Worm (Caenorhabditis elegans) whole organism, L4 larva: ENCODE data around the gene ZK418.2.
A peak's percentile ranks its signal among the peaks of the same experiment; 100 is the strongest.

Experiments used
- F44E2.7 ChIP-seq: fragments of 200-800 bp; sonication (Bioruptor generic); IDR thresholded peaks from 2 replicates; pipeline ENCODE4 v2.1.2; 2022; ENCODE audit warnings: missing genetic modification characterization, missing compliant biosample characterization
- F49E8.2 ChIP-seq: sonication (generic microtip); optimal IDR thresholded peaks from 2 replicates; lab custom pipeline; 2016; ENCODE audit warnings: missing compliant biosample characterization, mild to moderate bottlenecking, missing genetic modification characterization, borderline replicate concordance
- Y75B8A.6 ChIP-seq: fragments of 200-800 bp; sonication (Bioruptor generic); IDR thresholded peaks from 2 replicates; pipeline ENCODE4 v1.3.6; 2022; ENCODE audit warnings: missing genetic modification reagents, missing genetic modification characterization, missing compliant biosample characterization
- aly-2 ChIP-seq: sonication (generic microtip); optimal IDR thresholded peaks from 2 replicates; lab custom pipeline; 2018; ENCODE audit warnings: missing biosample characterization, missing genetic modification characterization
- arid-1 ChIP-seq: fragments of 200-800 bp; sonication (Bioruptor generic); conservative IDR thresholded peaks from 2 replicates; pipeline ENCODE4 v1.3.6; 2022; ENCODE audit warnings: missing genetic modification reagents, missing genetic modification characterization, missing compliant biosample characterization
- ceh-62 ChIP-seq: sonication (generic microtip); optimal IDR thresholded peaks from 2 replicates; lab custom pipeline; 2017; ENCODE audit warnings: missing biosample characterization, missing genetic modification characterization
- cey-2 ChIP-seq: sonication (generic microtip); optimal IDR thresholded peaks from 3 replicates; lab custom pipeline; 2017; ENCODE audit warnings: missing genetic modification characterization, mild to moderate bottlenecking, missing compliant biosample characterization, antibody characterized with exemption, borderline replicate concordance; ENCODE audit not compliant: insufficient read depth
- daf-16 ChIP-seq, 3 experiments: sonication (generic microtip); optimal IDR thresholded peaks; 2 replicates each; lab custom pipeline; 2016 to 2017; ENCODE audit warnings: missing genetic modification characterization in 3 of 3, missing genetic modification reagents in 3 of 3, mild to moderate bottlenecking in 2 of 3, missing compliant biosample characterization in 2 of 3, missing biosample characterization in 1 of 3, moderate library complexity in 1 of 3
- dmd-6 ChIP-seq: fragments of 200-800 bp; sonication (Bioruptor generic); IDR thresholded peaks from 2 replicates; pipeline ENCODE4 v1.3.6; 2022; ENCODE audit warnings: missing genetic modification reagents, missing genetic modification characterization, missing compliant biosample characterization
- dpl-1 ChIP-seq: fragments of 150-350 bp; optimal IDR thresholded peaks from 2 replicates; lab custom pipeline; 2014; ENCODE audit warnings: missing biosample characterization, missing genetic modification reagents, missing genetic modification characterization
- duxl-1 ChIP-seq: sonication (generic microtip); optimal IDR thresholded peaks from 2 replicates; lab custom pipeline; 2016; ENCODE audit warnings: mild to moderate bottlenecking, missing genetic modification characterization, moderate library complexity, missing compliant biosample characterization; ENCODE audit not compliant: poor library complexity
- hlh-11 ChIP-seq: fragments of 200-800 bp; sonication (Bioruptor generic); optimal IDR thresholded peaks from 2 replicates; lab custom pipeline; 2018; ENCODE audit warnings: mild to moderate bottlenecking, missing genetic modification characterization, missing compliant biosample characterization
- hlh-30 ChIP-seq: sonication (generic microtip); optimal IDR thresholded peaks from 2 replicates; lab custom pipeline; 2017; ENCODE audit warnings: antibody characterized with exemption, mild to moderate bottlenecking, missing genetic modification characterization, missing compliant biosample characterization; ENCODE audit not compliant: insufficient read depth
- lim-7 ChIP-seq: fragments of 200-800 bp; sonication (Bioruptor generic); IDR thresholded peaks from 2 replicates; pipeline ENCODE4 v1.3.6; 2022; ENCODE audit warnings: missing genetic modification characterization, missing compliant biosample characterization
- lin-1 ChIP-seq: fragments of 200-800 bp; sonication (Bioruptor generic); IDR thresholded peaks from 2 replicates; pipeline ENCODE4 v1.3.6; 2022; ENCODE audit warnings: missing genetic modification reagents, missing genetic modification characterization, missing compliant biosample characterization
- lin-13 ChIP-seq: fragments of 150-350 bp; optimal IDR thresholded peaks from 2 replicates; lab custom pipeline; 2014; ENCODE audit warnings: missing biosample characterization, missing genetic modification reagents, missing genetic modification characterization
- lin-29 ChIP-seq: fragments of 200-800 bp; sonication (Bioruptor generic); IDR thresholded peaks from 2 replicates; pipeline ENCODE4 v1.3.6; 2022; ENCODE audit warnings: missing genetic modification reagents, missing genetic modification characterization, missing compliant biosample characterization
- lin-38 ChIP-seq: fragments of 200-800 bp; sonication (Bioruptor generic); IDR thresholded peaks from 2 replicates; pipeline ENCODE4 v1.3.6; 2022; ENCODE audit warnings: missing genetic modification reagents, missing genetic modification characterization, missing compliant biosample characterization
- lsy-2 ChIP-seq, 2 experiments: fragments of 150-350 bp in 1 of 2; sonication (generic microtip) in 1 of 2; optimal IDR thresholded peaks; 2 replicates each; lab custom pipeline; 2014 to 2017; ENCODE audit warnings: missing biosample characterization in 2 of 2, missing genetic modification characterization in 2 of 2
- mdl-1 ChIP-seq, 2 experiments: fragments of 150-350 bp in 1 of 2; sonication (generic microtip) in 1 of 2; optimal IDR thresholded peaks; 2 replicates each; lab custom pipeline; 2014 to 2017; ENCODE audit warnings: missing biosample characterization in 2 of 2, missing genetic modification characterization in 2 of 2
- mdt-29 ChIP-seq: fragments of 200-800 bp; sonication (Bioruptor generic); IDR thresholded peaks from 2 replicates; pipeline ENCODE4 v1.3.6; 2022; ENCODE audit warnings: missing genetic modification reagents, missing genetic modification characterization, missing compliant biosample characterization
- mes-2 ChIP-seq: sonication (generic microtip); optimal IDR thresholded peaks from 2 replicates; lab custom pipeline; 2016; ENCODE audit warnings: missing genotype, mild to moderate bottlenecking, missing genetic modification characterization, missing compliant biosample characterization; ENCODE audit not compliant: poor library complexity, severe bottlenecking
- mxl-3 ChIP-seq: fragments of 200-800 bp; sonication (Bioruptor generic); optimal IDR thresholded peaks from 2 replicates; lab custom pipeline; 2018; ENCODE audit warnings: mild to moderate bottlenecking, missing genetic modification characterization, missing compliant biosample characterization
- nhr-28 ChIP-seq: fragments of 150-350 bp; optimal IDR thresholded peaks from 2 replicates; lab custom pipeline; 2014; ENCODE audit warnings: missing biosample characterization, missing genetic modification characterization
- nhr-6 ChIP-seq: fragments of 150-350 bp; optimal IDR thresholded peaks from 2 replicates; lab custom pipeline; 2014; ENCODE audit warnings: missing biosample characterization, missing genetic modification characterization
- nhr-76 ChIP-seq: fragments of 150-350 bp; optimal IDR thresholded peaks from 2 replicates; lab custom pipeline; 2014; ENCODE audit warnings: missing biosample characterization, missing genetic modification characterization
- nhr-77 ChIP-seq: fragments of 150-350 bp; optimal IDR thresholded peaks from 2 replicates; lab custom pipeline; 2014; ENCODE audit warnings: missing biosample characterization, missing genetic modification characterization
- pha-4 ChIP-seq, 2 experiments: fragments of 150-350 bp in 1 of 2; fragments of 200-800 bp in 1 of 2; sonication (Bioruptor generic) in 1 of 2; IDR thresholded peaks in 1 of 2; optimal IDR thresholded peaks in 1 of 2; 2 replicates each; pipeline versions ENCODE4 v1.3.6 to Lab custom; 2014 to 2022; ENCODE audit warnings: missing genetic modification characterization in 2 of 2, missing genetic modification reagents in 2 of 2, missing biosample characterization in 1 of 2, missing compliant biosample characterization in 1 of 2
- php-3 ChIP-seq: fragments of 200-800 bp; sonication (Bioruptor generic); IDR thresholded peaks from 2 replicates; pipeline ENCODE4 v1.3.6; 2022; ENCODE audit warnings: missing genetic modification reagents, missing genetic modification characterization, missing compliant biosample characterization
- pqm-1 ChIP-seq: sonication (generic microtip); optimal IDR thresholded peaks from 2 replicates; lab custom pipeline; 2017; ENCODE audit warnings: missing biosample characterization, missing genetic modification characterization
- skn-1 ChIP-seq: fragments of 150-350 bp; optimal IDR thresholded peaks from 2 replicates; lab custom pipeline; 2014; ENCODE audit warnings: missing biosample characterization, missing genetic modification characterization
- spr-1 ChIP-seq: sonication (generic microtip); optimal IDR thresholded peaks from 2 replicates; lab custom pipeline; 2016; ENCODE audit warnings: mild to moderate bottlenecking, missing genetic modification characterization, missing compliant biosample characterization
- unc-130 ChIP-seq: sonication (generic microtip); optimal IDR thresholded peaks from 2 replicates; lab custom pipeline; 2016; ENCODE audit warnings: missing genetic modification reagents, missing genetic modification characterization, missing compliant biosample characterization
- zfp-2 ChIP-seq: sonication (generic microtip); optimal IDR thresholded peaks from 2 replicates; lab custom pipeline; 2016; ENCODE audit warnings: mild to moderate bottlenecking, missing genetic modification characterization, missing compliant biosample characterization
- zfp-3 ChIP-seq: fragments of 200-800 bp; sonication (Bioruptor generic); conservative IDR thresholded peaks from 2 replicates; pipeline ENCODE4 v1.3.6; 2022; ENCODE audit warnings: missing genetic modification reagents, missing genetic modification characterization, missing compliant biosample characterization
- ztf-11 ChIP-seq: fragments of 150-350 bp; optimal IDR thresholded peaks from 2 replicates; lab custom pipeline; 2014; ENCODE audit warnings: missing biosample characterization, missing genetic modification characterization
- ztf-7 ChIP-seq: fragments of 150-350 bp; optimal IDR thresholded peaks from 2 replicates; lab custom pipeline; 2014; ENCODE audit warnings: missing biosample characterization, missing genetic modification characterization

Gene ZK418.2

DNA sequence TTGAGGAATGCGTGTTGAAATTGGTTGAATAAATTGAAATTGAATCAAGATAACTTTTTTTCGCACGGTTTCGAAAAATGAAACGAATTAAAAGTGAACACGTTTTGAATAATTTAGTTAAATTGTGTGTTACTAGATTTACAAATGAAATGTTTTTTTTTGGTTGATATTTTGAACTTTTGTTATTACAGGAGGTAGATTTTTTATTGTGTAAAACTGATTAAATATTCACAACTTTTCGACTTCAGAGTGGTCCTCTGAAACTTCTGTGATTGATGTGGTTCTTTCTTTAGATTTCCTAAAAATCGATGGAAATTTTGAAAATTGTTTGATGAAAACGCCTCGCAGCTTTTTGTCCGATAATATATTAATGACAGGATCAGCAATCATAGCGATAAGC lies 14.8 kb upstream of the ZK418.2 start, which contains the start of gene ZK418.13 (continued):
- TF ChIP-seq spr-1 (tag; lab: Kevin White, UChicago) (no peak), mes-2 (tag; lab: Kevin White, UChicago) (no peak), ztf-7 (tag; lab: Kevin White, UChicago) (no peak), ztf-11 (tag; lab: Kevin White, UChicago) (no peak), lim-7 (GFP tag; lab: Robert Waterston, UW) (no peak)

DNA sequence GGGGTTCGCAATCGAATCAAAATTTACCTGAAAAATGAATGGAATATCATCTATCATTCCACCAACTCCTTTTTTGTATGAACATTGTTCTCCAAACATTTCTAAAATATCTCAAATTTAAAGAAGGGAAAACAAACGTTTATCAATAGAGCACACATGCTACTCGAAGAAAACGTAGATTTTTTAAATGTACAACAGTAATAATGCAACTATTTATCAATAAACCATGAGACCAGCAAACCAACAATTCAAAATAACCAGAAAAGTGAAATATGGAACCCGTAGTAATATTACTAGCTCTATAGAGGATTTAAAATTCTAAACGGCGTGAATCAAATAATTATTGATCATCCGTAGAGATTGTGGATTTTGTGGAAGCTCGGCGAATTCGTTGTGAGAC lies 12.4 kb upstream of the ZK418.2 start, which contains the start of gene ZK418.6:
TSS of gene ZK418.6 (minus strand) at position 101 of the 400 bp plus-strand sequence.
- TF ChIP-seq nhr-28 (tag; lab: Kevin White, UChicago) (no peak), mdt-29 (no peak), mes-2 (tag; lab: Kevin White, UChicago) (no peak), arid-1 (GFP tag; lab: Robert Waterston, UW) (no peak), nhr-6 (tag; lab: Kevin White, UChicago) (no peak), hlh-30 (no peak), lsy-2 (tag; optimal IDR thresholded peaks at IDR 0.05; lab: Kevin White, UChicago) (no peak), Y75B8A.6 (GFP tag; lab: Robert Waterston, UW) (no peak), nhr-76 (no peak), cey-2 (tag; lab: Kevin White, UChicago) (no peak)

DNA sequence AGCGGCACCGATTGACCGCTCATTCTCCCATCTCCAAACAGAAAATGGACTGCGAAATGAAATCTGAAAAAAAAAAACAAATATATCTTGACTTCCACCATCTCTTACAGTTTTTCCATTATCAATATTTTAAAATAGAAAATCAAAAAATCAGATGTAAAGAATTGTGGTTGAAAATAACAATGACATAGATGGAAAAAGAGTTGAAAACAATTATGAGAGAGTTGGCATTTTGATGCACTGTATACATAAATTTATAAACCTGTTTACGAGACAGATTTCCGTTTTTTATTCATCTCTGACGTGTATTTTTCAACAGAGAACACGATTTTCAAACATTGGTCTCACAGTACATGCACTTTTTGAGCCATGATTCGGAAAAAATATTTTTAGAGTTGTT lies 10.5 kb upstream of the ZK418.2 start, which contains the start of gene ZK418.7:
TSS of gene ZK418.7 (minus strand) at position 101 of the 400 bp plus-strand sequence.
- no peak for TF ChIP-seq zfp-3 (GFP tag; lab: Robert Waterston, UW)
- TF ChIP-seq hlh-11 (tag; lab: Kevin White, UChicago), result no peak
- TF ChIP-seq duxl-1, result no peak
- TF ChIP-seq mdl-1 (tag; optimal IDR thresholded peaks at IDR 0.05; lab: Kevin White, UChicago), result no peak
- TF ChIP-seq mxl-3 (GFP tag; lab: Kevin White, UChicago), result no peak
- no peak for TF ChIP-seq ceh-62 (tag; lab: Kevin White, UChicago)
- no peak for TF ChIP-seq zfp-2 (tag; lab: Kevin White, UChicago)
- TF ChIP-seq dpl-1 (GFP tag; lab: Kevin White, UChicago), result no peak
- TF ChIP-seq lin-1, result no peak
- TF ChIP-seq skn-1 (tag; lab: Kevin White, UChicago), result no peak
- TF ChIP-seq Y75B8A.6 (GFP tag; lab: Robert Waterston, UW), result no peak
- TF ChIP-seq dmd-6 (GFP tag; lab: Robert Waterston, UW), result no peak
- TF ChIP-seq F44E2.7 (GFP tag; lab: Robert Waterston, UW), result no peak
- no peak for TF ChIP-seq lin-29
- no peak for TF ChIP-seq php-3 (GFP tag; lab: Robert Waterston, UW)

DNA sequence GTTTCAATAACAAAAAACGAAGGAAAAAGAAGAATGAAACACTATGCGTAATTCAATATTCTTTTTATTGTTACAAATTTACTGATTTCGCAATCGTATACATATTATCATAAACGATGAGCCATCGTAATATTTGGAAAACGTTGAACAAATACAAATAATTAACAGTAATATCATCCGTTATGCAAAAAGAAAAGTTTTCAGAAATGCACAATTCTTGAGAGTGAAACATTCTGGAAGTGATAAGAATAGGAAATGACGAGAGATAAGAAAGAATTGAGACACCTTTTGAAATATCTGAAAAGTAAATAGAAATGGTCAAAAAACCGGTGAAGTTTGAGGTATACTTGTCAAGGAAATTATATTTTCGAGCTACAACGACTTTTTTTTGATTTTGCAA lies 9.7 kb upstream of the ZK418.2 start:
- no peak for TF ChIP-seq daf-16 (GFP tag; optimal IDR thresholded peaks at IDR 0.05; lab: Kevin White, UChicago)
- TF ChIP-seq daf-16 (tag; optimal IDR thresholded peaks at IDR 0.05; lab: Kevin White, UChicago), result peak; percentile 33
- peak; percentile 65 for TF ChIP-seq pqm-1
- TF ChIP-seq nhr-28 (tag; lab: Kevin White, UChicago), result peak; percentile 33
- no peak for TF ChIP-seq F49E8.2 (tag; lab: Kevin White, UChicago)
- TF ChIP-seq lin-13, result no peak
- TF ChIP-seq aly-2, result no peak
- TF ChIP-seq lim-7 (GFP tag; lab: Robert Waterston, UW), result no peak
- TF ChIP-seq unc-130 (GFP tag; lab: Kevin White, UChicago), result no peak
- peak; percentile 10 for TF ChIP-seq nhr-77
- TF ChIP-seq pha-4 (GFP tag; IDR thresholded peaks at IDR 0.05; lab: Robert Waterston, UW), result no peak
- TF ChIP-seq pha-4 (tag; optimal IDR thresholded peaks at IDR 0.05; lab: Kevin White, UChicago), result no peak
- TF ChIP-seq ztf-7 (tag; lab: Kevin White, UChicago), result peak; percentile 6
- no peak for TF ChIP-seq lin-38 (GFP tag; lab: Robert Waterston, UW)
